Fruit fly (Drosophila melanogaster) whole organism: ENCODE measurements around the gene syd.

Experiments
- CG8478 ChIP-seq: fragments of >200 bp; optimal IDR thresholded peaks from 2 replicates; lab custom pipeline; 2018; ENCODE audit warnings: inconsistent platforms
- Dll ChIP-seq: fragments of >200 bp; optimal IDR thresholded peaks from 2 replicates; lab custom pipeline; 2017
- EcR ChIP-seq, 2 experiments: fragments of >200 bp; optimal IDR thresholded peaks; 2 replicates each; lab custom pipeline; 2017; ENCODE audit warnings: missing biosample characterization in 2 of 2, missing genetic modification characterization in 2 of 2, missing genetic modification reagents in 2 of 2
- pan ChIP-seq: fragments of >200 bp; optimal IDR thresholded peaks from 2 replicates; lab custom pipeline; 2017
- psq ChIP-seq: fragments of >200 bp; optimal IDR thresholded peaks from 2 replicates; lab custom pipeline; 2017
- usp ChIP-seq: fragments of >200 bp; optimal IDR thresholded peaks from 2 replicates; lab custom pipeline; 2017; ENCODE audit warnings: missing biosample characterization, missing genetic modification characterization, mixed read lengths

- TF ChIP-seq psq: no peak
- no peak for TF ChIP-seq pan (lab: Kevin White, UChicago)
- TF ChIP-seq Dll: no peak
- no peak for TF ChIP-seq usp (GFP tag; lab: Kevin White, UChicago)
- no peak for TF ChIP-seq CG8478 (lab: Kevin White, UChicago)
- no peak for TF ChIP-seq EcR (GFP tag; optimal IDR thresholded peaks at IDR 0.05; lab: Kevin White, UChicago)
Measured at dm6 chr3L:7941514-7941913, 5.6 kb upstream of the syd start.
